Worm (Caenorhabditis elegans): ENCODE measurements around the gene C55A1.7.
"Not testable (repeated sequence)": the region's sequence is repeated elsewhere in the genome, so short reads cannot be mapped to it uniquely, and the experiment has no call there.

ce11 chrV:15647536-15648085, at the start of gene C55A1.7, which contains the start of gene C55A1.6:
- not testable (repeated sequence) for TF ChIP-seq eyg-1 (tag; optimal IDR thresholded peaks at IDR 0.05); nhr-11 (tag; optimal IDR thresholded peaks at IDR 0.05); tbx-2 (tag; optimal IDR thresholded peaks at IDR 0.05); ets-4 (tag; optimal IDR thresholded peaks at IDR 0.05); ama-1 (optimal IDR thresholded peaks at IDR 0.05); ceh-22 (tag; optimal IDR thresholded peaks at IDR 0.05); zip-5 (tag; optimal IDR thresholded peaks at IDR 0.05); lin-11 (tag; optimal IDR thresholded peaks at IDR 0.05); pqm-1 (tag; optimal IDR thresholded peaks at IDR 0.05); mec-3 (tag; optimal IDR thresholded peaks at IDR 0.05; ENCODE audit: borderline replicate concordance); elt-2 (tag; optimal IDR thresholded peaks at IDR 0.05); K09A11.1 (tag; optimal IDR thresholded peaks at IDR 0.05; ENCODE audit: insufficient read depth)

Data from whole organism, late embryonic.